Worm (Caenorhabditis elegans): ENCODE measurements around the gene T24B8.3.

DNA sequence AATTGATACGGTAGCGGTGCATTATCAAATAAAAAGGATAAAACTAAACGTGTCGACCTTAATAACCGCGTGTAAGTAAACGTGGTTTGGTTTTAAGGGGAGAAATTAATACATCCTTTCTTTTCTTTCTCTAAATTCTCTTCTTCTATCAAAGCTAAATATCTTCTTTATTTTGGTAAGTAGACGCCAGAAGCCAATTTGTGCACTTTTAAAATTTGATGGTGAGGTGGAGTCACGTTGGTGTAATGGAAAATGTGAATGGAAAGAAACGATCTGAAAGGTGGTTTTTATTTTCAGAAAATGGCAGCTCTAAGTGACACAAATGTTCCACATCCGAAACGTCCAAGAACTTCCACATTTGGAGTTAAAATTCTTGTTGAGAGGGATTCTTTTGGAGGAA is 39.9 kb upstream of the T24B8.3 start, which contains the start of gene T24H10.5:
- TF ChIP-seq nhr-28 (tag; optimal IDR thresholded peaks at IDR 0.05) = no peak
- TF ChIP-seq nhr-11 (tag; optimal IDR thresholded peaks at IDR 0.05) = no peak
- TF ChIP-seq sdz-12 (GFP tag; optimal IDR thresholded peaks at IDR 0.05) = no peak
- TF ChIP-seq vab-7 (GFP tag; IDR thresholded peaks at IDR 0.05) = no peak
- no peak for TF ChIP-seq ama-1 (optimal IDR thresholded peaks at IDR 0.05)
- TF ChIP-seq ces-1 (GFP tag; optimal IDR thresholded peaks at IDR 0.05) = no peak
- TF ChIP-seq unc-62 (GFP tag; optimal IDR thresholded peaks at IDR 0.05 in 1 of 2) = no peak
- TF ChIP-seq unc-62 (tag; optimal IDR thresholded peaks at IDR 0.05) = no peak
- no peak for TF ChIP-seq F49E8.2 (tag; optimal IDR thresholded peaks at IDR 0.05; ENCODE audit: borderline replicate concordance)
- no peak for TF ChIP-seq attf-4 (tag; optimal IDR thresholded peaks at IDR 0.05)
